Fruit fly (Drosophila melanogaster) whole organism, pupa: ENCODE data around the gene APP-BP1.

Source experiments
- CG10348 ChIP-seq: fragments of 200-800 bp; sonication (Bioruptor generic); IDR thresholded peaks from 2 replicates; pipeline ENCODE4 v1.3.6; 2022; ENCODE audit warnings: missing biosample characterization, missing genetic modification characterization
- CG12605 ChIP-seq: fragments of 200-800 bp; sonication (Bioruptor generic); IDR thresholded peaks from 2 replicates; pipeline ENCODE4 v1.3.6; 2022; ENCODE audit warnings: missing biosample characterization, missing genetic modification characterization
- CG13204 ChIP-seq: fragments of 200-800 bp; sonication (Bioruptor generic); optimal IDR thresholded peaks from 2 replicates; lab custom pipeline; 2018; ENCODE audit warnings: missing biosample characterization, mild to moderate bottlenecking, missing genetic modification characterization, moderate library complexity
- CG14655 ChIP-seq: fragments of 200-800 bp; sonication (Bioruptor generic); optimal IDR thresholded peaks from 3 replicates; lab custom pipeline; 2017; ENCODE audit warnings: mild to moderate bottlenecking, missing biosample characterization, missing genetic modification reagents, missing genetic modification characterization
- CG15710 ChIP-seq: fragments of 200-800 bp; sonication (Bioruptor generic); optimal IDR thresholded peaks from 2 replicates; lab custom pipeline; 2018; ENCODE audit warnings: missing biosample characterization, mild to moderate bottlenecking, missing genetic modification characterization, moderate library complexity
- CG17806 ChIP-seq: fragments of 200-800 bp; sonication (Bioruptor generic); optimal IDR thresholded peaks from 2 replicates; lab custom pipeline; 2018; ENCODE audit warnings: missing biosample characterization, mild to moderate bottlenecking, missing genetic modification characterization, moderate library complexity
- CG32121 ChIP-seq: fragments of 200-800 bp; sonication (Bioruptor generic); IDR thresholded peaks from 2 replicates; pipeline ENCODE4 v1.3.6; 2022; ENCODE audit warnings: missing biosample characterization, missing genetic modification characterization
- CG34367 ChIP-seq: fragments of 200-800 bp; sonication (Bioruptor generic); optimal IDR thresholded peaks from 2 replicates; lab custom pipeline; 2018; ENCODE audit warnings: missing biosample characterization, mild to moderate bottlenecking, missing genetic modification characterization
- CG4496 ChIP-seq: fragments of 200-800 bp; sonication (Bioruptor generic); IDR thresholded peaks from 3 replicates; pipeline ENCODE4 v1.3.6; 2022; ENCODE audit warnings: missing biosample characterization, missing genetic modification characterization
- CG8159 ChIP-seq: fragments of 200-800 bp; sonication (Bioruptor generic); optimal IDR thresholded peaks from 3 replicates; lab custom pipeline; 2018; ENCODE audit warnings: missing biosample characterization, mild to moderate bottlenecking, missing genetic modification characterization, moderate library complexity
- CG8301 ChIP-seq: fragments of 200-800 bp; sonication (Bioruptor generic); optimal IDR thresholded peaks from 2 replicates; lab custom pipeline; 2018; ENCODE audit warnings: missing biosample characterization, mild to moderate bottlenecking, missing genetic modification characterization
- CG9948 ChIP-seq: fragments of 200-800 bp; sonication (Bioruptor generic); optimal IDR thresholded peaks from 2 replicates; lab custom pipeline; 2018; ENCODE audit warnings: missing biosample characterization, mild to moderate bottlenecking, missing genetic modification characterization, moderate library complexity
- D1 ChIP-seq: fragments of 200-800 bp; sonication (Bioruptor generic); optimal IDR thresholded peaks from 2 replicates; lab custom pipeline; 2018; ENCODE audit warnings: missing biosample characterization, mild to moderate bottlenecking, missing genetic modification characterization, moderate library complexity
- EcR ChIP-seq: fragments of 200-800 bp; sonication (Bioruptor generic); optimal IDR thresholded peaks from 3 replicates; lab custom pipeline; 2019; ENCODE audit warnings: missing biosample characterization, missing genetic modification characterization, mild to moderate bottlenecking, moderate library complexity, missing genetic modification reagents
- Ets98B ChIP-seq: fragments of 200-800 bp; sonication (Bioruptor generic); IDR thresholded peaks from 2 replicates; pipeline ENCODE4 v1.3.6; 2022; ENCODE audit warnings: missing biosample characterization, missing genetic modification characterization
- Pif1A ChIP-seq: fragments of 200-800 bp; sonication (Bioruptor generic); optimal IDR thresholded peaks from 3 replicates; lab custom pipeline; 2016; ENCODE audit warnings: missing biosample characterization, missing genetic modification characterization
- Pif1B ChIP-seq: fragments of 200-800 bp; sonication (Bioruptor generic); optimal IDR thresholded peaks from 3 replicates; lab custom pipeline; 2016; ENCODE audit warnings: missing biosample characterization, missing genetic modification characterization
- Snoo ChIP-seq: fragments of 200-800 bp; sonication (Bioruptor generic); optimal IDR thresholded peaks from 3 replicates; lab custom pipeline; 2017; ENCODE audit warnings: missing biosample characterization, mild to moderate bottlenecking, missing genetic modification characterization, inconsistent platforms
- fd96Ca ChIP-seq: fragments of 200-800 bp; sonication (Bioruptor generic); IDR thresholded peaks from 3 replicates; pipeline ENCODE4 v1.3.6; 2022; ENCODE audit warnings: missing biosample characterization, missing genetic modification characterization
- gl ChIP-seq: fragments of 200-800 bp; sonication (Bioruptor generic); optimal IDR thresholded peaks from 2 replicates; lab custom pipeline; 2018; ENCODE audit warnings: missing biosample characterization, mild to moderate bottlenecking, missing genetic modification characterization
- rn ChIP-seq: fragments of 200-800 bp; sonication (Bioruptor generic); IDR thresholded peaks from 2 replicates; pipeline ENCODE4 v1.3.6; 2022; ENCODE audit warnings: missing biosample characterization, missing genetic modification characterization

Gene APP-BP1

dm6 chr3L:11061200-11061599 is 37.0 kb upstream of the APP-BP1 start, which contains the start of the genes CG6321 and Blos2:
Gene CG6321, minus strand, starts transcription at chr3L:11061224.
Gene Blos2, plus strand, starts transcription at chr3L:11061571.
- TF ChIP-seq CG14655 (GFP tag; lab: Kevin White, UChicago) (peak; percentile 74), rn (GFP tag; lab: Robert Waterston, UW) (no peak), Ets98B (GFP tag; lab: Robert Waterston, UW) (peak; percentile 73), CG8301 (tag; lab: Kevin White, UChicago) (peak; percentile 77), Pif1B (peak; percentile 69), CG4496 (GFP tag; lab: Robert Waterston, UW) (peak; percentile 70; the same call in 2 of the 3 replicates), CG15710 (tag; lab: Kevin White, UChicago) (peak; percentile 70), CG10348 (GFP tag; lab: Robert Waterston, UW) (no peak), CG34367 (peak; percentile 66), CG12605 (GFP tag; lab: Robert Waterston, UW) (peak; percentile 76), CG9948 (tag; lab: Kevin White, UChicago) (peak; percentile 72), EcR (GFP tag; lab: Kevin White, UChicago) (no peak), CG13204 (GFP tag; lab: Kevin White, UChicago) (no peak), gl (tag; lab: Kevin White, UChicago) (peak; percentile 0), Snoo (peak; percentile 58), fd96Ca (GFP tag; lab: Robert Waterston, UW) (no peak), Pif1A (GFP tag; lab: Kevin White, UChicago) (peak; percentile 69), CG17806 (tag; lab: Kevin White, UChicago) (peak; percentile 75), CG8159 (peak; percentile 77), D1 (no peak), CG32121 (peak; percentile 69)

DNA sequence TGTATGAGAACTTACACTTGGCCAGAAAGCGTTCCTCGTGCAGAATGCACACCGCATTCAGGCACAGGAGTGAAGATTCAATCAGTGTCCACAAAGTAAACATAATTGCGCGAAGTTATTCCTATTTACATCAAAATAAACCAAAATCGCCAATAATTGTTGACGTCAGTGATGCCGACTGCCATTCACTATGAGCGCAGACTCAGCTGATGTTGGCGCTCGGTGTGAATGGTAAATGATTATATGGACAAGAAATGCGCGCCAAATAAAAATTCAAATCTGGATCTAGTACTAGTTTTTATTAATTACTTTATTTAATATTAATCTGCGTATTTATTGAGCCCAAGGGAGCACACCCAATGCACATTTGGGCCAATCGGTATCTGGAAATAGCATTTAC is 35.8 kb upstream of the APP-BP1 start, which contains the start of gene CG32069:
Gene CG32069, minus strand, starts transcription at position 174 of the 400 bp plus-strand sequence.
- no peak for TF ChIP-seq CG32121
- TF ChIP-seq CG4496 (GFP tag; lab: Robert Waterston, UW): no peak
- no peak for TF ChIP-seq D1
- no peak for TF ChIP-seq Pif1B
- no peak for TF ChIP-seq CG8301 (tag; lab: Kevin White, UChicago)

dm6 chr3L:11064689-11065088 is 33.5 kb upstream of the APP-BP1 start, which contains the start of the genes CG32075, CG45101 and SuUR:
Gene CG32075, minus strand, starts transcription at chr3L:11064941.
Gene CG45101, plus strand, starts transcription at chr3L:11064991.
Gene SuUR, plus strand, starts transcription at chr3L:11064991.
- TF ChIP-seq CG8159 (peak; percentile 52), CG34367 (peak; percentile 56), Pif1B (peak; percentile 71), CG12605 (GFP tag; lab: Robert Waterston, UW) (no peak), CG13204 (GFP tag; lab: Kevin White, UChicago) (no peak), rn (GFP tag; lab: Robert Waterston, UW) (peak; percentile 69), Pif1A (GFP tag; lab: Kevin White, UChicago) (peak; percentile 78), Ets98B (GFP tag; lab: Robert Waterston, UW) (peak; percentile 77), CG9948 (tag; lab: Kevin White, UChicago) (peak; percentile 74), EcR (GFP tag; lab: Kevin White, UChicago) (no peak), D1 (no peak), CG4496 (GFP tag; lab: Robert Waterston, UW) (peak; percentile 83), CG8301 (tag; lab: Kevin White, UChicago) (peak; percentile 70), CG15710 (tag; lab: Kevin White, UChicago) (peak; percentile 78), CG10348 (GFP tag; lab: Robert Waterston, UW) (no peak), CG32121 (peak; percentile 86), CG17806 (tag; lab: Kevin White, UChicago) (peak; percentile 75), Snoo (peak; percentile 76), fd96Ca (GFP tag; lab: Robert Waterston, UW) (peak; percentile 52; the same call in 2 of the 3 replicates), gl (tag; lab: Kevin White, UChicago) (no peak), CG14655 (GFP tag; lab: Kevin White, UChicago) (no peak)

dm6 chr3L:11065850-11066249 is 32.4 kb upstream of the APP-BP1 start:
- TF ChIP-seq CG12605 (GFP tag; lab: Robert Waterston, UW): no peak
- no peak for TF ChIP-seq CG15710 (tag; lab: Kevin White, UChicago)
- TF ChIP-seq Ets98B (GFP tag; lab: Robert Waterston, UW): no peak
- TF ChIP-seq CG8159: no peak
- no peak for TF ChIP-seq CG10348 (GFP tag; lab: Robert Waterston, UW)
- TF ChIP-seq CG32121: peak; percentile 16; the same call in 1 of the 2 replicates
- TF ChIP-seq CG17806 (tag; lab: Kevin White, UChicago): no peak
- TF ChIP-seq, all 21 proteins: peak for 1

DNA sequence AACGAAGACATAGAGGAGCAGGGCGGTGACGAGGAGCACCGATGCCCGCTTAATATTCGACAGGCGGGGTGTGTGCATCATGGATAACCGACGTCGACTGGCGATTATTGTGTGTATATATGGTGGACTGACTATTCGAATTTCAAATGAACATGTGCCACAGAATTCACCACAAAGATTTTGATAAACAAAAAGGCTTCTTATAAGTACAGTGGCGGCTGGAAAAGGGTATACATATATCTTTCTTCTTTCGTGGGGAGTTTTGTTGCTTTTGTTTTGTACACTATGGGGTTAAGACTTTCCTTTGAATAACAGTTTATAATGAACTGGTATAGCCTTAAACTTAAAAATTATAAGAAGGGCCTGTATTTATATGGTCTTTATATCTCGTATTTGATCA is 28.4 kb upstream of the APP-BP1 start, which contains the start of gene CG6310:
Gene CG6310, minus strand, starts transcription at position 101 of the 400 bp plus-strand sequence.
- no peak for TF ChIP-seq CG34367
- TF ChIP-seq CG4496 (GFP tag; lab: Robert Waterston, UW): no peak
- TF ChIP-seq Snoo: no peak
- TF ChIP-seq CG17806 (tag; lab: Kevin White, UChicago): no peak
- TF ChIP-seq gl (tag; lab: Kevin White, UChicago): no peak
- TF ChIP-seq Ets98B (GFP tag; lab: Robert Waterston, UW): no peak
- no peak for TF ChIP-seq CG15710 (tag; lab: Kevin White, UChicago)
- TF ChIP-seq rn (GFP tag; lab: Robert Waterston, UW): no peak
- no peak for TF ChIP-seq CG9948 (tag; lab: Kevin White, UChicago)
- no peak for TF ChIP-seq CG8301 (tag; lab: Kevin White, UChicago)

DNA sequence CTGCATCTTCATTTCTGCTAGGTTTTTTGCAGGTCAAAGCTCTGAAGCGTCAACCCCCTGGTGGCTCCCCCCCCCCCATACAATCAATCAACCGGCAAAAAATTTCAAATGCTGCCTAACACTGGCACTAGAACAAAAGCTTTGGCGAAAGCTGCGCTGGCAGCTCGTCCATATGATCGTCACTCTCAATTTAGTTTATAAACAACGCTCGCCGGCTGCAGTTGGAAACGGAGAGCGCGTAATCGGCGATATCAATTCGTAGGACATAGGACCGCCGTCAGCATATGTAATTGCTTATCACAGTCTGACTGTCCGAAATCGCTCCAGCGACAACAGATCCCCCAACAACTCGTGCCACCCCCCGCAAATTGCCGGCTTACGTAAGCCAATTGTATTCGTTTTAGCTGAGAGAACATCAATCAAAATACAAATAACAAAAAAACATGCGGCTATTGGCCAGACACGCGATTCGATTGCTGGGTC is 27.8 kb upstream of the APP-BP1 start, which contains the start of gene Mocs1:
Gene Mocs1, plus strand, starts transcription at position 155 of the 483 bp plus-strand sequence.
- no peak for TF ChIP-seq CG9948 (tag; lab: Kevin White, UChicago)
- no peak for TF ChIP-seq Snoo
- TF ChIP-seq Ets98B (GFP tag; lab: Robert Waterston, UW): peak; percentile 53; the same call in 1 of the 2 replicates
- TF ChIP-seq CG32121: peak; percentile 54
- TF ChIP-seq CG15710 (tag; lab: Kevin White, UChicago): no peak
- TF ChIP-seq CG34367: no peak
- no peak for TF ChIP-seq Pif1B
- no peak for TF ChIP-seq CG10348 (GFP tag; lab: Robert Waterston, UW)
- no peak for TF ChIP-seq CG17806 (tag; lab: Kevin White, UChicago)
- no peak for TF ChIP-seq CG13204 (GFP tag; lab: Kevin White, UChicago)
- TF ChIP-seq fd96Ca (GFP tag; lab: Robert Waterston, UW): peak; percentile 48; the same call in 2 of the 3 replicates
